Worm (Caenorhabditis elegans) whole organism, late embryonic: ENCODE data around the gene R148.8.
A peak's percentile ranks its signal among the peaks of the same experiment; 100 is the strongest.

Experiments
- C38D4.7 ChIP-seq: fragments of 200-800 bp; sonication (Bioruptor generic); optimal IDR thresholded peaks from 2 replicates; lab custom pipeline; 2018; ENCODE audit warnings: mild to moderate bottlenecking, missing genetic modification characterization, moderate library complexity, missing compliant biosample characterization
- K09A11.1 ChIP-seq: sonication (generic microtip); optimal IDR thresholded peaks from 2 replicates; lab custom pipeline; 2017; ENCODE audit warnings: antibody characterized with exemption, mild to moderate bottlenecking, missing genetic modification characterization, missing compliant biosample characterization; ENCODE audit not compliant: insufficient read depth
- T23F11.4 ChIP-seq: fragments of 200-800 bp; sonication (Bioruptor generic); optimal IDR thresholded peaks from 2 replicates; lab custom pipeline; 2018; ENCODE audit warnings: mild to moderate bottlenecking, missing genetic modification characterization, missing compliant biosample characterization
- Y22D7AL.16 ChIP-seq: sonication (generic microtip); optimal IDR thresholded peaks from 2 replicates; lab custom pipeline; 2016; ENCODE audit warnings: missing genetic modification characterization, missing compliant biosample characterization
- ahr-1 ChIP-seq: sonication (generic microtip); optimal IDR thresholded peaks from 2 replicates; lab custom pipeline; 2016; ENCODE audit warnings: missing genetic modification characterization, missing compliant biosample characterization
- ceh-14 ChIP-seq: sonication (generic microtip); optimal IDR thresholded peaks from 2 replicates; lab custom pipeline; 2016; ENCODE audit warnings: missing genotype, missing genetic modification characterization, missing compliant biosample characterization
- ceh-19 ChIP-seq: fragments of 200-800 bp; sonication (Bioruptor generic); optimal IDR thresholded peaks from 2 replicates; lab custom pipeline; 2018; ENCODE audit warnings: mild to moderate bottlenecking, missing genetic modification characterization, missing compliant biosample characterization
- ceh-2 ChIP-seq: sonication (generic microtip); optimal IDR thresholded peaks from 2 replicates; lab custom pipeline; 2016; ENCODE audit warnings: missing genotype, missing genetic modification characterization, missing compliant biosample characterization
- ceh-30 ChIP-seq: fragments of 150-350 bp; optimal IDR thresholded peaks from 2 replicates; lab custom pipeline; 2014; ENCODE audit warnings: missing biosample characterization, missing genetic modification characterization
- ceh-34 ChIP-seq: sonication (generic microtip); optimal IDR thresholded peaks from 2 replicates; lab custom pipeline; 2016; ENCODE audit warnings: mild to moderate bottlenecking, missing genetic modification characterization, missing compliant biosample characterization
- ceh-45 ChIP-seq: fragments of 200-800 bp; sonication (Bioruptor generic); IDR thresholded peaks from 2 replicates; pipeline ENCODE4 v1.3.6; 2022; ENCODE audit warnings: missing genetic modification reagents, missing genetic modification characterization, missing compliant biosample characterization
- ceh-6 ChIP-seq: fragments of 200-800 bp; sonication (Bioruptor generic); optimal IDR thresholded peaks from 2 replicates; lab custom pipeline; 2018; ENCODE audit warnings: mild to moderate bottlenecking, missing genetic modification characterization, missing compliant biosample characterization
- ceh-9 ChIP-seq: sonication (generic microtip); optimal IDR thresholded peaks from 2 replicates; lab custom pipeline; 2016; ENCODE audit warnings: mild to moderate bottlenecking, missing genetic modification characterization, inconsistent platforms, missing compliant biosample characterization
- che-1 ChIP-seq: sonication (generic microtip); optimal IDR thresholded peaks from 2 replicates; lab custom pipeline; 2016; ENCODE audit warnings: mild to moderate bottlenecking, missing genetic modification characterization, missing compliant biosample characterization
- dmd-4 ChIP-seq: sonication (generic microtip); optimal IDR thresholded peaks from 2 replicates; lab custom pipeline; 2016; ENCODE audit warnings: borderline replicate concordance, missing genetic modification characterization, missing compliant biosample characterization
- dve-1 ChIP-seq: sonication (generic microtip); optimal IDR thresholded peaks from 2 replicates; lab custom pipeline; 2017; ENCODE audit warnings: antibody characterized with exemption, mild to moderate bottlenecking, missing genetic modification characterization, missing compliant biosample characterization
- elt-2 ChIP-seq: sonication (generic microtip); optimal IDR thresholded peaks from 2 replicates; lab custom pipeline; 2016; ENCODE audit warnings: missing genetic modification reagents, missing genetic modification characterization, missing compliant biosample characterization
- elt-4 ChIP-seq: sonication (generic microtip); optimal IDR thresholded peaks from 2 replicates; lab custom pipeline; 2016; ENCODE audit warnings: missing genetic modification characterization, missing compliant biosample characterization
- fax-1 ChIP-seq: sonication (generic microtip); optimal IDR thresholded peaks from 2 replicates; lab custom pipeline; 2016; ENCODE audit warnings: missing genotype, missing genetic modification characterization, missing compliant biosample characterization
- fkh-10 ChIP-seq: fragments of 150-350 bp; optimal IDR thresholded peaks from 2 replicates; lab custom pipeline; 2014; ENCODE audit warnings: missing biosample characterization, missing genetic modification reagents, missing genetic modification characterization
- fkh-6 ChIP-seq: sonication (generic microtip); optimal IDR thresholded peaks from 2 replicates; lab custom pipeline; 2016; ENCODE audit warnings: missing genetic modification characterization, missing compliant biosample characterization
- hlh-6 ChIP-seq: sonication (generic microtip); optimal IDR thresholded peaks from 2 replicates; lab custom pipeline; 2016; ENCODE audit warnings: missing genotype, missing genetic modification characterization, missing compliant biosample characterization
- hlh-8 ChIP-seq: sonication (generic microtip); optimal IDR thresholded peaks from 2 replicates; lab custom pipeline; 2016; ENCODE audit warnings: missing genotype, missing genetic modification characterization, missing compliant biosample characterization
- lim-6 ChIP-seq: sonication (generic microtip); optimal IDR thresholded peaks from 2 replicates; lab custom pipeline; 2016; ENCODE audit warnings: missing genetic modification characterization, missing compliant biosample characterization
- madf-2 ChIP-seq: sonication (generic microtip); optimal IDR thresholded peaks from 2 replicates; lab custom pipeline; 2017; ENCODE audit warnings: missing genetic modification characterization, missing compliant biosample characterization
- nfya-1 ChIP-seq: sonication (generic microtip); optimal IDR thresholded peaks from 2 replicates; lab custom pipeline; 2017; ENCODE audit warnings: missing genetic modification characterization, mild to moderate bottlenecking, missing compliant biosample characterization, antibody characterized with exemption, moderate library complexity
- nhr-11 ChIP-seq: fragments of 150-350 bp; optimal IDR thresholded peaks from 2 replicates; lab custom pipeline; 2014; ENCODE audit warnings: missing biosample characterization, missing genetic modification characterization
- nhr-232 ChIP-seq: sonication (generic microtip); optimal IDR thresholded peaks from 2 replicates; lab custom pipeline; 2016; ENCODE audit warnings: missing genetic modification characterization, missing compliant biosample characterization
- odd-2 ChIP-seq: sonication (generic microtip); optimal IDR thresholded peaks from 2 replicates; lab custom pipeline; 2017; ENCODE audit warnings: antibody characterized with exemption, mild to moderate bottlenecking, missing genetic modification characterization, missing compliant biosample characterization
- pag-3 ChIP-seq: sonication (generic microtip); optimal IDR thresholded peaks from 2 replicates; lab custom pipeline; 2016; ENCODE audit warnings: missing compliant biosample characterization, missing genetic modification characterization, borderline replicate concordance
- pat-9 ChIP-seq: fragments of 200-800 bp; sonication (Bioruptor generic); optimal IDR thresholded peaks from 2 replicates; lab custom pipeline; 2018; ENCODE audit warnings: mild to moderate bottlenecking, missing genetic modification characterization, moderate library complexity, missing compliant biosample characterization
- pax-1 ChIP-seq: fragments of 150-350 bp; optimal IDR thresholded peaks from 2 replicates; lab custom pipeline; 2014; ENCODE audit warnings: missing biosample characterization, missing genetic modification characterization
- pha-4 ChIP-seq: fragments of 150-350 bp; optimal IDR thresholded peaks from 2 replicates; lab custom pipeline; 2018; ENCODE audit warnings: missing biosample characterization, missing genetic modification reagents, missing genetic modification characterization
- pros-1 ChIP-seq: fragments of 150-350 bp; optimal IDR thresholded peaks from 2 replicates; lab custom pipeline; 2014; ENCODE audit warnings: missing biosample characterization, missing genetic modification reagents, missing genetic modification characterization
- ref-2 ChIP-seq: sonication (generic microtip); optimal IDR thresholded peaks from 2 replicates; lab custom pipeline; 2016; ENCODE audit warnings: missing genetic modification characterization, missing compliant biosample characterization
- sox-2 ChIP-seq: fragments of 200-800 bp; sonication (Bioruptor generic); IDR thresholded peaks from 2 replicates; pipeline ENCODE4 v1.3.6; 2022; ENCODE audit warnings: missing genetic modification reagents, missing genetic modification characterization, missing compliant biosample characterization
- sox-4 ChIP-seq: sonication (generic microtip); optimal IDR thresholded peaks from 2 replicates; lab custom pipeline; 2017; ENCODE audit warnings: mild to moderate bottlenecking, missing genetic modification characterization, inconsistent platforms, missing compliant biosample characterization
- syd-9 ChIP-seq: sonication (generic microtip); optimal IDR thresholded peaks from 2 replicates; lab custom pipeline; 2016; ENCODE audit warnings: mild to moderate bottlenecking, missing genetic modification characterization, moderate library complexity, missing compliant biosample characterization
- tbx-2 ChIP-seq: sonication (generic microtip); optimal IDR thresholded peaks from 2 replicates; lab custom pipeline; 2016; ENCODE audit warnings: missing genetic modification characterization, missing compliant biosample characterization
- tbx-7 ChIP-seq: sonication (generic microtip); optimal IDR thresholded peaks from 2 replicates; lab custom pipeline; 2016; ENCODE audit warnings: missing genotype, missing genetic modification characterization, missing compliant biosample characterization
- unc-3 ChIP-seq, 2 experiments: fragments of 200-800 bp in 1 of 2; sonication (Bioruptor generic) in 1 of 2; sonication (generic microtip) in 1 of 2; conservative IDR thresholded peaks in 1 of 2; optimal IDR thresholded peaks in 1 of 2; 2 replicates each; pipeline versions ENCODE4 v1.3.6 to Lab custom; 2016 to 2022; ENCODE audit warnings: missing compliant biosample characterization in 2 of 2, missing genetic modification characterization in 2 of 2, missing genetic modification reagents in 1 of 2
- unc-42 ChIP-seq: sonication (generic microtip); optimal IDR thresholded peaks from 2 replicates; lab custom pipeline; 2016; ENCODE audit warnings: missing genotype, missing genetic modification characterization, missing compliant biosample characterization
- unc-55 ChIP-seq: sonication (generic microtip); optimal IDR thresholded peaks from 2 replicates; lab custom pipeline; 2017; ENCODE audit warnings: missing biosample characterization, missing genetic modification reagents, missing genetic modification characterization
- zip-5 ChIP-seq: sonication (generic microtip); optimal IDR thresholded peaks from 2 replicates; lab custom pipeline; 2016; ENCODE audit warnings: missing genetic modification characterization, missing compliant biosample characterization

Gene R148.8

DNA sequence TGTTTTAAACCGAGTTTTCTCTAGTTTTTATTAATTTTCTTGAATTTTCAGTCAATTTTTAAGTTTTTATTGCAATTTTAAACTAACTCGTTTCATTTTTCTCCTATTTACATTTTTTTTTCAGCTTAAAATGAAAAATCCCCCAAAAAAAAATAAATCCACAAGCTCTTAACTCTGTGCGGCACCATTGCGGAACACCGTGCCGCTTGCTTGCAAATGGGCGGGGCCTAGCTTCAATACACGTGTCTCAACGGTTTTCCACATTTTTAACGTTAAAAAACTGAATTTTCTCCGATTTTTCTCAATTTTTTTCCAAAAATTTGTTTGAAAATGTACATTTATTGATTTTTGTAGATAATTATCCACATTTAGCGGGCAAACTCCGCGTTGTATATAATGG lies 16.3 kb upstream of the R148.8 start, which contains the start of gene R148.3 (continued):
- peak; percentile 81 for TF ChIP-seq odd-2 (tag; lab: Kevin White, UChicago)
- peak; percentile 72 for TF ChIP-seq ceh-19 (GFP tag; lab: Kevin White, UChicago)
- no peak for TF ChIP-seq elt-4 (tag; lab: Kevin White, UChicago)
- TF ChIP-seq ahr-1 (tag; lab: Kevin White, UChicago), result peak; percentile 85
- TF ChIP-seq hlh-6 (tag; lab: Kevin White, UChicago), result peak; percentile 86
- TF ChIP-seq lim-6 (tag; lab: Kevin White, UChicago), result peak; percentile 62
- peak; percentile 72 for TF ChIP-seq zip-5 (tag; lab: Kevin White, UChicago)
- TF ChIP-seq nhr-11 (tag; lab: Kevin White, UChicago), result no peak
- TF ChIP-seq ceh-34, result peak; percentile 74
- TF ChIP-seq unc-3 (GFP tag; conservative IDR thresholded peaks at IDR 0.05; lab: Robert Waterston, UW), result peak; percentile 51; the same call in 1 of the 2 replicates
- TF ChIP-seq unc-3 (tag; optimal IDR thresholded peaks at IDR 0.05; lab: Kevin White, UChicago), result peak; percentile 81
- peak; percentile 88 for TF ChIP-seq K09A11.1
- TF ChIP-seq pha-4 (tag; lab: Kevin White, UChicago), result no peak
- peak; percentile 67 for TF ChIP-seq Y22D7AL.16 (tag; lab: Kevin White, UChicago)
- TF ChIP-seq dve-1 (tag; lab: Kevin White, UChicago), result peak; percentile 20
- no peak for TF ChIP-seq fkh-10 (GFP tag; lab: Kevin White, UChicago)
- peak; percentile 88 for TF ChIP-seq elt-2
- peak; percentile 64 for TF ChIP-seq madf-2
- no peak for TF ChIP-seq unc-55 (GFP tag; lab: Kevin White, UChicago)
- TF ChIP-seq T23F11.4 (GFP tag; lab: Kevin White, UChicago), result peak; percentile 68
- peak; percentile 79 for TF ChIP-seq nfya-1 (tag; lab: Kevin White, UChicago)
- peak; percentile 75 for TF ChIP-seq hlh-8 (tag; lab: Kevin White, UChicago)
- peak; percentile 83 for TF ChIP-seq tbx-2 (tag; lab: Kevin White, UChicago)
- peak; percentile 6 for TF ChIP-seq ceh-30 (tag; lab: Kevin White, UChicago)
- no peak for TF ChIP-seq sox-2
- TF ChIP-seq fkh-6 (tag; lab: Kevin White, UChicago), result peak; percentile 83
- TF ChIP-seq ref-2 (tag; lab: Kevin White, UChicago), result peak; percentile 76
- 0 out of 2 replicates have a peak, but pooled peaks have one; percentile 45 for TF ChIP-seq ceh-45 (GFP tag; lab: Robert Waterston, UW)
- no peak for TF ChIP-seq pax-1 (tag; lab: Kevin White, UChicago)
- peak; percentile 22 for TF ChIP-seq unc-42 (tag; lab: Kevin White, UChicago)
- peak; percentile 78 for TF ChIP-seq dmd-4
- no peak for TF ChIP-seq pros-1 (tag; lab: Kevin White, UChicago)
- TF ChIP-seq che-1 (tag; lab: Kevin White, UChicago), result peak; percentile 74
- no peak for TF ChIP-seq tbx-7 (tag; lab: Kevin White, UChicago)
- peak; percentile 91 for TF ChIP-seq ceh-14 (tag; lab: Kevin White, UChicago)
- TF ChIP-seq C38D4.7, result peak; percentile 64
- TF ChIP-seq fax-1 (tag; lab: Kevin White, UChicago), result peak; percentile 79
- TF ChIP-seq pat-9 (tag; lab: Kevin White, UChicago), result peak; percentile 75
- peak; percentile 84 for TF ChIP-seq sox-4 (tag; lab: Kevin White, UChicago)
- TF ChIP-seq pag-3 (tag; lab: Kevin White, UChicago), result no peak
- TF ChIP-seq ceh-6 (GFP tag; lab: Kevin White, UChicago), result peak; percentile 37
- TF ChIP-seq syd-9 (tag; lab: Kevin White, UChicago), result peak; percentile 66
- TF ChIP-seq nhr-232 (tag; lab: Kevin White, UChicago), result peak; percentile 78
- peak; percentile 77 for TF ChIP-seq ceh-2 (tag; lab: Kevin White, UChicago)
- TF ChIP-seq ceh-9 (tag; lab: Kevin White, UChicago), result no peak
